Worm (Caenorhabditis elegans) whole organism, L3 larva: Measurements from ENCODE around the gene nhr-222.

Experiments used
- R02D3.7 ChIP-seq: fragments of 150-350 bp; optimal IDR thresholded peaks from 2 replicates; lab custom pipeline; 2014; ENCODE audit warnings: missing biosample characterization, missing genetic modification characterization
- ZK546.5 ChIP-seq: sonication (generic microtip); optimal IDR thresholded peaks from 2 replicates; lab custom pipeline; 2017; ENCODE audit warnings: missing biosample characterization, missing genetic modification characterization
- aly-2 ChIP-seq: fragments of 150-350 bp; optimal IDR thresholded peaks from 2 replicates; lab custom pipeline; 2014; ENCODE audit warnings: missing biosample characterization, missing genetic modification characterization
- ama-1 ChIP-seq: fragments of 150-350 bp; optimal IDR thresholded peaks from 2 replicates; lab custom pipeline; 2018
- ceh-28 ChIP-seq: fragments of 150-350 bp; optimal IDR thresholded peaks from 2 replicates; lab custom pipeline; 2014; ENCODE audit warnings: missing biosample characterization, missing genetic modification reagents, missing genetic modification characterization
- ceh-82 ChIP-seq: fragments of 150-350 bp; optimal IDR thresholded peaks from 2 replicates; lab custom pipeline; 2014; ENCODE audit warnings: missing biosample characterization, missing genetic modification characterization
- ceh-9 ChIP-seq: sonication (generic microtip); optimal IDR thresholded peaks from 2 replicates; lab custom pipeline; 2018; ENCODE audit warnings: missing biosample characterization, missing genetic modification characterization
- egl-5 ChIP-seq: fragments of 150-350 bp; optimal IDR thresholded peaks from 2 replicates; lab custom pipeline; 2017; ENCODE audit warnings: missing biosample characterization, missing genetic modification reagents, missing genetic modification characterization, inconsistent platforms
- elt-1 ChIP-seq: fragments of 150-350 bp; optimal IDR thresholded peaks from 2 replicates; lab custom pipeline; 2014; ENCODE audit warnings: missing biosample characterization, missing genetic modification characterization
- elt-2 ChIP-seq: sonication (generic microtip); optimal IDR thresholded peaks from 2 replicates; lab custom pipeline; 2016; ENCODE audit warnings: missing genetic modification reagents, mild to moderate bottlenecking, missing genetic modification characterization, missing compliant biosample characterization
- elt-3 ChIP-seq, 3 experiments: fragments of 150-350 bp in 1 of 3; sonication (generic microtip) in 2 of 3; optimal IDR thresholded peaks; 2 replicates in 2 of 3; 4 replicates in 1 of 3; lab custom pipeline; 2014 to 2017; ENCODE audit warnings: missing biosample characterization in 3 of 3, missing genetic modification characterization in 3 of 3
- eor-1 ChIP-seq, 2 experiments: fragments of 150-350 bp; optimal IDR thresholded peaks; 2 replicates each; lab custom pipeline; 2014 to 2018; ENCODE audit warnings: missing biosample characterization in 2 of 2, missing genetic modification characterization in 2 of 2
- fos-1 ChIP-seq: fragments of 150-350 bp; optimal IDR thresholded peaks from 2 replicates; lab custom pipeline; 2014; ENCODE audit warnings: missing biosample characterization, missing genetic modification characterization
- jun-1 ChIP-seq: fragments of 150-350 bp; optimal IDR thresholded peaks from 2 replicates; lab custom pipeline; 2014; ENCODE audit warnings: missing biosample characterization, missing genetic modification reagents, missing genetic modification characterization
- lin-15B ChIP-seq: fragments of 150-350 bp; optimal IDR thresholded peaks from 2 replicates; lab custom pipeline; 2014; ENCODE audit warnings: missing biosample characterization, missing genetic modification characterization
- lin-39 ChIP-seq: fragments of 150-350 bp; optimal IDR thresholded peaks from 2 replicates; lab custom pipeline; 2018; ENCODE audit warnings: missing biosample characterization, missing genetic modification reagents, missing genetic modification characterization
- mdl-1 ChIP-seq: fragments of 150-350 bp; optimal IDR thresholded peaks from 2 replicates; lab custom pipeline; 2014; ENCODE audit warnings: missing biosample characterization, missing genetic modification characterization
- mml-1 ChIP-seq: fragments of 150-350 bp; sonication (generic microtip); optimal IDR thresholded peaks from 3 replicates; lab custom pipeline; 2014; ENCODE audit warnings: missing biosample characterization, missing genetic modification characterization
- nfya-1 ChIP-seq: sonication (generic microtip); optimal IDR thresholded peaks from 2 replicates; lab custom pipeline; 2017; ENCODE audit warnings: missing genetic modification characterization, mild to moderate bottlenecking, missing compliant biosample characterization, antibody characterized with exemption, moderate library complexity; ENCODE audit not compliant: insufficient read depth
- nhr-11 ChIP-seq: fragments of 150-350 bp; optimal IDR thresholded peaks from 2 replicates; lab custom pipeline; 2014; ENCODE audit warnings: missing biosample characterization, missing genetic modification characterization
- nhr-12 ChIP-seq: fragments of 150-350 bp; optimal IDR thresholded peaks from 2 replicates; lab custom pipeline; 2014; ENCODE audit warnings: missing biosample characterization, missing genetic modification characterization
- nhr-23 ChIP-seq: fragments of 150-350 bp; optimal IDR thresholded peaks from 2 replicates; lab custom pipeline; 2014; ENCODE audit warnings: missing biosample characterization, missing genetic modification reagents, missing genetic modification characterization
- nhr-25 ChIP-seq: sonication (generic microtip); optimal IDR thresholded peaks from 2 replicates; lab custom pipeline; 2017; ENCODE audit warnings: missing biosample characterization, missing genetic modification characterization
- nhr-43 ChIP-seq: sonication (generic microtip); optimal IDR thresholded peaks from 2 replicates; lab custom pipeline; 2016; ENCODE audit warnings: mild to moderate bottlenecking, missing genetic modification characterization, missing compliant biosample characterization; ENCODE audit not compliant: poor library complexity, severe bottlenecking
- nhr-76 ChIP-seq: fragments of 150-350 bp; sonication (generic microtip); optimal IDR thresholded peaks from 5 replicates; lab custom pipeline; 2014; ENCODE audit warnings: missing biosample characterization, missing genetic modification characterization
- pqm-1 ChIP-seq: fragments of 150-350 bp; optimal IDR thresholded peaks from 2 replicates; lab custom pipeline; 2017; ENCODE audit warnings: missing biosample characterization, missing genetic modification characterization, inconsistent platforms
- skn-1 ChIP-seq: fragments of 150-350 bp; optimal IDR thresholded peaks from 2 replicates; lab custom pipeline; 2014; ENCODE audit warnings: missing biosample characterization, missing genetic modification characterization
- snpc-4 ChIP-seq: fragments of 150-350 bp; optimal IDR thresholded peaks from 2 replicates; lab custom pipeline; 2014; ENCODE audit warnings: missing biosample characterization, missing genetic modification characterization
- unc-39 ChIP-seq: sonication (generic microtip); optimal IDR thresholded peaks from 4 replicates; lab custom pipeline; 2017; ENCODE audit warnings: missing biosample characterization, missing genetic modification characterization
- unc-62 ChIP-seq: fragments of 150-350 bp; sonication (generic microtip); optimal IDR thresholded peaks from 4 replicates; lab custom pipeline; 2014; ENCODE audit warnings: missing biosample characterization, missing genetic modification reagents, missing genetic modification characterization
- zag-1 ChIP-seq: fragments of 150-350 bp; optimal IDR thresholded peaks from 2 replicates; lab custom pipeline; 2014; ENCODE audit warnings: missing biosample characterization, missing genetic modification characterization

The nhr-222 gene

DNA sequence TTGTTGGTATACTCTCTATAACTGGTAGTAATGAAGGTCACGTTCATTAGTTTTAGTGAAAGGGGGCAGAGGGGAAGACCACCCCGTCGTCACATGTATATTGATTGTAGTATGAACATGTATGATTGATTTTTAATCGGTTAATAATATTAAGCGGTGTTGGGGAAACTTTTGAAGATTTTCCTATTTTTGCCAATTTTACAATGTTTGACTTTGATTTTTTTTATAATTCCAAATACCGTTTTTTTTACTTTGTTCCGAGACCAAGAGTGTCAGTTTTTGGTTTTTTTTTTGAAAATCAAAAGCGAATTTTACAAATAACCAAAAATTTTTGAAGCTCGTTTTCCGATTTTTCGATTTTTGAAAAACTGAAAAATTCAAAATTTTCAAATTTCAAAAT is 8.0 kb downstream of the nhr-222 start, which contains the start of gene nhr-221:
Gene nhr-221, minus strand, starts transcription at position 101 of the 400 bp plus-strand sequence.
- TF ChIP-seq nhr-43 (tag; lab: Kevin White, UChicago) (no peak), ceh-9 (no peak), elt-1 (tag; lab: Kevin White, UChicago) (no peak), ceh-28 (tag; lab: Kevin White, UChicago) (no peak), lin-15B (tag; lab: Kevin White, UChicago) (no peak)
- TF ChIP-seq, all 47 proteins: peak for 0

DNA sequence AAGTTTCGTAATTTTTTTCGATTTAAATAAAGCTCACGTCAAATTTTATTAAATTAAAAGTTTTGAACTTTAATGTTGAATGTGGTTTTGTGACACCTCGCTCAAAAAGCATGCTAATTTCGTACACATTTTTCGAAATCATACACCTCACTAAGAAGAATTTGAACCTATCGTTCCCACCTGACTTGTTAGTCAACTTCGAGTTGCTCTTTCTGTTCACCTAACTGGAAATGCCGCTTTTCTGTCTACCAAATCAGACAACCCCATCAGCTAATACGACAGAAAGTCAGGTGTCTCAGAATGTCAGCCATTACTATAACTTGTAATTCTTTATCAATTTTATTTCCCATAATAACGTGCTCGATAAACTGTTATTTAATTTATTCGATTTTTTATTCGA is 12.8 kb downstream of the nhr-222 start, which contains the start of gene srbc-66:
Gene srbc-66, plus strand, starts transcription at position 301 of the 400 bp plus-strand sequence.
- no peak for TF ChIP-seq snpc-4
- TF ChIP-seq elt-3 (tag; optimal IDR thresholded peaks at IDR 0.05; lab: Kevin White, UChicago): no peak
- no peak for TF ChIP-seq ceh-9
- no peak for TF ChIP-seq nhr-23 (tag; lab: Kevin White, UChicago)
- TF ChIP-seq pqm-1 (tag; lab: Kevin White, UChicago): no peak

DNA sequence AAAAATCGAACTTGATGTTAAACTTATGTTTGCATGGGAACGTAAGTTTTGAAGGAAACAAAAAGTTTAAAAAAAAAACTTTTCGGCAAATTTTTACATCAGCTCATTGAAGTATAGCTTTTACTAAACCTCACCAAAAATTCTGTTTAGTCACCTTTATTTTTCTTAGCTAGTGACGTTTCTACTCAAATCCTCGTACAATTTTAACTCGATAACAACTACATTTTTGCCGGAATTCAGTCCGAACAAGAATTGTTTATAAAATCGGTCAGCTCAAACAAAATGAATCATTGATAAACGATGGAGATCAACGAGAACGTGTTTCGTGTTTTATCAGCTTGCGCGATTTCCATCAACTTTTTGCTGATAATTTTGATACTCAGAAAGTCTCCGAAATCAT is 16.4 kb downstream of the nhr-222 start, which contains the start of gene str-260:
Gene str-260, plus strand, starts transcription at position 301 of the 400 bp plus-strand sequence.
- TF ChIP-seq nhr-12 (tag; lab: Kevin White, UChicago) (no peak), R02D3.7 (no peak), unc-62 (GFP tag; lab: Kevin White, UChicago) (no peak), nhr-25 (tag; lab: Kevin White, UChicago) (no peak), mml-1 (tag; lab: Kevin White, UChicago) (no peak), snpc-4 (no peak), egl-5 (tag; lab: Kevin White, UChicago) (no peak), lin-39 (tag; lab: Kevin White, UChicago) (no peak), ama-1 (lab: Kevin White, UChicago) (no peak)
- TF ChIP-seq, all 47 proteins: peak for 0

- TF ChIP-seq jun-1 (tag; lab: Kevin White, UChicago) (no peak), snpc-4 (no peak), ZK546.5 (tag; lab: Kevin White, UChicago) (no peak), nhr-76 (tag; lab: Kevin White, UChicago) (no peak), mdl-1 (no peak), aly-2 (tag; lab: Kevin White, UChicago) (no peak), nfya-1 (no peak)
Observed at ce11 chrV:3524970-3525369, 18.3 kb downstream of the nhr-222 start, which contains the start of gene T24A6.7. Gene T24A6.7 (plus strand): TSS chrV:3525270.

DNA sequence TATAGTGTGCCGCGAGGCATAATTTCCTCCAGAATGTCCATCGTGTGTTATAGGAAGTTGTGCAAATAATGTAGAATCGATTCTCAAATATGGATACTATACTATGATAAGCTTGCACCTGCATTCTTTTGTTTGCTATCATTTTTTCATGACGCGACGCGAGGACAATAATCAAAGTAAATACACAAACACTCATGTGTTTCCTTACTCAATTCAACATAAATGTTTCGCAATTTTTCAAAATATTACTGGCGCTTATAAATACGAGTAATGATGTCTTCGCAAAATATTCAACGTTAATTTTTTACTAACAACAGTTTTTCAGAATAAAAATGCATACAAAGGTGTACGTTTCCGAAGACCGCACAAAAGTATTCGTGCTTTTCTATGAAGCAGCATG is 20.0 kb downstream of the nhr-222 start, which contains the start of gene irg-1:
Gene irg-1, plus strand, starts transcription at position 326 of the 400 bp plus-strand sequence.
- no peak for TF ChIP-seq ceh-82
- TF ChIP-seq zag-1 (tag; lab: Kevin White, UChicago): no peak
- peak; percentile 37 for TF ChIP-seq pqm-1 (tag; lab: Kevin White, UChicago)

DNA sequence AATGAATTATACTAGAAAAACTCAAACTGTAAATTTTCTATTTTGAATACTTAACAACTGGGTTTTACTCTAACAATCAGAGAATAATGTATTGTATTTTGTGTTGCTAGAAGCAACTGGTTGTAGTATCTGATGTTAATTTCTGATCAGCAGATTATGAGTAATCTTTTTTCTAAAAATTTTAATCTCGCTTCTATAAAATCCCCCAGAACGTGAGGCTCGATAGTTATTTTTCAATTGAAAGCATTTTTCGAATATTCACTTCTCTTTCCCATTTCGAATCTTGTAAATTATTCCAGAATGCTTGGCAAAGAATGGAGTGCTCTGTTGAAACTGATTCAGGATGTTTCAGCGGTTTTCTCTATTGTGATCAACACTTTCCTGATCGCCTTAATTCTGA is 25.4 kb downstream of the nhr-222 start, which contains the start of gene str-227:
Gene str-227, plus strand, starts transcription at position 301 of the 400 bp plus-strand sequence.
- TF ChIP-seq ceh-28 (tag; lab: Kevin White, UChicago): no peak
- no peak for TF ChIP-seq elt-1 (tag; lab: Kevin White, UChicago)
- no peak for TF ChIP-seq nfya-1
- TF ChIP-seq elt-2 (tag; lab: Kevin White, UChicago): no peak
- no peak for TF ChIP-seq unc-39 (tag; lab: Kevin White, UChicago)
- TF ChIP-seq skn-1: no peak
- no peak for TF ChIP-seq nhr-76 (tag; lab: Kevin White, UChicago)
- TF ChIP-seq pqm-1 (tag; lab: Kevin White, UChicago): no peak
- TF ChIP-seq R02D3.7: no peak
- TF ChIP-seq nhr-12 (tag; lab: Kevin White, UChicago): no peak
- no peak for TF ChIP-seq nhr-11 (tag; lab: Kevin White, UChicago)
- no peak for TF ChIP-seq fos-1
- TF ChIP-seq eor-1 (tag; optimal IDR thresholded peaks at IDR 0.05; lab: Kevin White, UChicago): no peak
- TF ChIP-seq mdl-1: no peak
